Fruit fly (Drosophila melanogaster): ENCODE data around the gene Tmtc1.

Tmtc1 gene

dm6 chr2L:2723100-2723499 lies 45.6 kb downstream of the Tmtc1 start (continued):
- TF ChIP-seq CG15696 (tag; optimal IDR thresholded peaks at IDR 0.05) (no peak), kah (GFP tag; optimal IDR thresholded peaks at IDR 0.05) (no peak), bcd (GFP tag; optimal IDR thresholded peaks at IDR 0.05) (peak; percentile 12), CG2712 (tag; optimal IDR thresholded peaks at IDR 0.05) (no peak), ATbp (GFP tag; optimal IDR thresholded peaks at IDR 0.05) (no peak), CG7556 (GFP tag; optimal IDR thresholded peaks at IDR 0.05) (peak; percentile 11), Antp (GFP tag; optimal IDR thresholded peaks at IDR 0.05) (peak; percentile 6), Rfx (GFP tag; IDR thresholded peaks at IDR 0.05) (peak; percentile 65), Gug (GFP tag; IDR thresholded peaks at IDR 0.05) (0 out of 4 replicates have a peak, but pooled peaks have one; percentile 7), Xrp1 (GFP tag; IDR thresholded peaks at IDR 0.05) (no peak), CG6689 (GFP tag; IDR thresholded peaks at IDR 0.05) (no peak), CG8089 (GFP tag; optimal IDR thresholded peaks at IDR 0.05) (no peak), pho (GFP tag; optimal IDR thresholded peaks at IDR 0.05) (peak; percentile 13), CG8359 (GFP tag; optimal IDR thresholded peaks at IDR 0.05; ENCODE audit: borderline replicate concordance) (no peak), grau (tag; optimal IDR thresholded peaks at IDR 0.05) (peak; percentile 31), Ets65A (GFP tag) (peak; percentile 91), BtbVII (GFP tag; optimal IDR thresholded peaks at IDR 0.05) (no peak), Fer3 (tag; optimal IDR thresholded peaks at IDR 0.05) (peak; percentile 36), CG8924 (tag; optimal IDR thresholded peaks at IDR 0.05) (no peak), CG2678 (tag; optimal IDR thresholded peaks at IDR 0.05) (peak; percentile 52), CG12659 (GFP tag; optimal IDR thresholded peaks at IDR 0.05) (peak; percentile 14), CG32772 (GFP tag; IDR thresholded peaks at IDR 0.05) (no peak), sob (GFP tag; IDR thresholded peaks at IDR 0.05) (peak; percentile 52; the same call in 1 of the 2 replicates), gem (tag; optimal IDR thresholded peaks at IDR 0.05) (peak; percentile 45), CG42726 (GFP tag; IDR thresholded peaks at IDR 0.05; ENCODE audit: partially characterized antibody) (no peak), abd-A (tag; optimal IDR thresholded peaks at IDR 0.05) (no peak), slbo (GFP tag; IDR thresholded peaks at IDR 0.05) (peak; percentile 68; the same call in 1 of the 2 replicates), PHDP (tag; optimal IDR thresholded peaks at IDR 0.05) (peak; percentile 17), crp (GFP tag; optimal IDR thresholded peaks at IDR 0.05) (no peak), tup (GFP tag; optimal IDR thresholded peaks at IDR 0.05) (no peak), CG14667 (GFP tag; IDR thresholded peaks at IDR 0.05) (0 out of 2 replicates have a peak, but pooled peaks have one; percentile 13), ci (GFP tag; IDR thresholded peaks at IDR 0.05) (no peak), NK7.1 (GFP tag; optimal IDR thresholded peaks at IDR 0.05) (no peak), CG34422 (GFP tag; IDR thresholded peaks at IDR 0.05) (no peak), CG32532 (GFP tag; IDR thresholded peaks at IDR 0.05) (peak; percentile 56), CG3726 (GFP tag; IDR thresholded peaks at IDR 0.05) (no peak), Pdp1 (GFP tag; optimal IDR thresholded peaks at IDR 0.05) (no peak), Dek (tag; optimal IDR thresholded peaks at IDR 0.05) (no peak), tgo (GFP tag; IDR thresholded peaks at IDR 0.05) (peak; percentile 36; the same call in 1 of the 3 replicates), CG13624 (GFP tag; optimal IDR thresholded peaks at IDR 0.05) (peak; percentile 5), CG11456 (GFP tag; IDR thresholded peaks at IDR 0.05) (0 out of 3 replicates have a peak, but pooled peaks have one; percentile 42), Side (GFP tag; optimal IDR thresholded peaks at IDR 0.05) (no peak), CG7839 (tag; optimal IDR thresholded peaks at IDR 0.05) (peak; percentile 42), Hr51 (GFP tag; optimal IDR thresholded peaks at IDR 0.05) (peak in 1 of 2 experiments; percentile 39), Dip3 (GFP tag; optimal IDR thresholded peaks at IDR 0.05) (peak; percentile 1), CG11560 (tag; IDR thresholded peaks at IDR 0.05) (0 out of 3 replicates have a peak, but pooled peaks have one; percentile 28), fd64A (GFP tag; optimal IDR thresholded peaks at IDR 0.05) (no peak), Oaz (GFP tag; IDR thresholded peaks at IDR 0.05) (no peak; the same call in 1 of the 2 replicates), CG10366 (GFP tag; IDR thresholded peaks at IDR 0.05) (peak; percentile 36), Chrac-16 (GFP tag; optimal IDR thresholded peaks at IDR 0.05) (no peak), CG15073 (GFP tag; optimal IDR thresholded peaks at IDR 0.05) (no peak)
